Fruit fly (Drosophila melanogaster) whole organism, embryonic: ENCODE measurements around the gene Dpm3.
A peak's percentile ranks its signal among the peaks of the same experiment; 100 is the strongest.

ENCODE experiments used
- Ada2b ChIP-seq: fragments of 200-800 bp; sonication (Bioruptor generic); IDR thresholded peaks from 2 replicates; pipeline ENCODE4 v1.3.6; 2022; ENCODE audit warnings: missing biosample characterization, missing genetic modification characterization
- Blimp-1 ChIP-seq: fragments of 200-800 bp; sonication (Bioruptor generic); optimal IDR thresholded peaks from 3 replicates; lab custom pipeline; 2018; ENCODE audit warnings: missing biosample characterization, missing genetic modification characterization, mild to moderate bottlenecking, moderate library complexity, missing genetic modification reagents
- Bteb2 ChIP-seq: fragments of 200-800 bp; sonication (Bioruptor generic); optimal IDR thresholded peaks from 2 replicates; lab custom pipeline; 2016; ENCODE audit warnings: missing biosample characterization, missing genetic modification characterization
- C15 ChIP-seq: fragments of 200-800 bp; sonication (Bioruptor generic); IDR thresholded peaks from 3 replicates; pipeline ENCODE4 v1.3.6; 2022; ENCODE audit warnings: missing biosample characterization, missing genetic modification characterization
- CG10209 ChIP-seq: fragments of 200-800 bp; sonication (Bioruptor generic); optimal IDR thresholded peaks from 3 replicates; lab custom pipeline; 2017; ENCODE audit warnings: missing biosample characterization, mild to moderate bottlenecking, missing genetic modification characterization, missing genetic modification reagents
- CG10543 ChIP-seq: fragments of 200-800 bp; sonication (Bioruptor generic); optimal IDR thresholded peaks from 3 replicates; lab custom pipeline; 2017; ENCODE audit warnings: missing biosample characterization, mild to moderate bottlenecking, missing genetic modification characterization, moderate library complexity
- CG10979 ChIP-seq: fragments of 200-800 bp; sonication (Bioruptor generic); optimal IDR thresholded peaks from 2 replicates; lab custom pipeline; 2018; ENCODE audit warnings: missing biosample characterization, mild to moderate bottlenecking, missing genetic modification characterization, moderate library complexity
- CG11723 ChIP-seq: fragments of 200-800 bp; sonication (Bioruptor generic); optimal IDR thresholded peaks from 2 replicates; lab custom pipeline; 2017; ENCODE audit warnings: missing biosample characterization, mild to moderate bottlenecking, missing genetic modification characterization
- CG12104 ChIP-seq: fragments of 200-800 bp; sonication (Bioruptor generic); optimal IDR thresholded peaks from 3 replicates; lab custom pipeline; 2016; ENCODE audit warnings: missing biosample characterization, missing genetic modification characterization
- CG13624 ChIP-seq: fragments of 200-800 bp; sonication (Bioruptor generic); optimal IDR thresholded peaks from 2 replicates; lab custom pipeline; 2016; ENCODE audit warnings: missing biosample characterization, missing genetic modification characterization
- CG14710 ChIP-seq: fragments of 200-800 bp; sonication (Bioruptor generic); optimal IDR thresholded peaks from 3 replicates; lab custom pipeline; 2019; ENCODE audit warnings: missing biosample characterization, mild to moderate bottlenecking, missing genetic modification characterization, moderate library complexity
- CG16813 ChIP-seq: fragments of 200-800 bp; sonication (Bioruptor generic); IDR thresholded peaks from 3 replicates; pipeline ENCODE4 v1.3.6; 2022; ENCODE audit warnings: missing biosample characterization, missing genetic modification characterization; ENCODE audit not compliant: partially characterized antibody
- CG16815 ChIP-seq: fragments of 200-800 bp; sonication (Bioruptor generic); optimal IDR thresholded peaks from 3 replicates; lab custom pipeline; 2017; ENCODE audit warnings: missing biosample characterization, mild to moderate bottlenecking, missing genetic modification characterization
- CG17359 ChIP-seq: fragments of 200-800 bp; sonication (Bioruptor generic); optimal IDR thresholded peaks from 3 replicates; lab custom pipeline; 2018; ENCODE audit warnings: missing biosample characterization, mild to moderate bottlenecking, missing genetic modification characterization, moderate library complexity
- CG31388 ChIP-seq: fragments of 200-800 bp; sonication (Bioruptor generic); optimal IDR thresholded peaks from 2 replicates; lab custom pipeline; 2016; ENCODE audit warnings: missing biosample characterization, missing genetic modification characterization
- CG4328 ChIP-seq: fragments of 200-800 bp; sonication (Bioruptor generic); optimal IDR thresholded peaks from 3 replicates; lab custom pipeline; 2017; ENCODE audit warnings: missing biosample characterization, missing genetic modification reagents, missing genetic modification characterization
- CG4360 ChIP-seq: fragments of 200-800 bp; sonication (Bioruptor generic); IDR thresholded peaks from 2 replicates; pipeline ENCODE4 v1.3.6; 2022; ENCODE audit warnings: missing biosample characterization, missing genetic modification characterization
- CG6254 ChIP-seq: fragments of 200-800 bp; sonication (Bioruptor generic); optimal IDR thresholded peaks from 3 replicates; lab custom pipeline; 2017; ENCODE audit warnings: mild to moderate bottlenecking, missing biosample characterization, missing genetic modification reagents, missing genetic modification characterization
- CG6791 ChIP-seq: fragments of 200-800 bp; sonication (Bioruptor generic); IDR thresholded peaks from 3 replicates; pipeline ENCODE4 v1.3.6; 2022; ENCODE audit warnings: missing biosample characterization, missing genetic modification characterization; ENCODE audit not compliant: partially characterized antibody
- CG7372 ChIP-seq: fragments of 200-800 bp; sonication (Bioruptor generic); IDR thresholded peaks from 2 replicates; pipeline ENCODE4 v1.3.6; 2022; ENCODE audit warnings: missing biosample characterization, missing genetic modification characterization
- CG7839 ChIP-seq: fragments of 200-800 bp; sonication (Bioruptor generic); optimal IDR thresholded peaks from 3 replicates; lab custom pipeline; 2018; ENCODE audit warnings: missing biosample characterization, mild to moderate bottlenecking, missing genetic modification characterization, moderate library complexity
- CG8359 ChIP-seq: fragments of 200-800 bp; sonication (Bioruptor generic); optimal IDR thresholded peaks from 2 replicates; lab custom pipeline; 2017; ENCODE audit warnings: missing biosample characterization, mild to moderate bottlenecking, missing genetic modification characterization, borderline replicate concordance
- CG8478 ChIP-seq: fragments of >200 bp; optimal IDR thresholded peaks from 2 replicates; lab custom pipeline; 2018
- CG9817 ChIP-seq: fragments of 200-800 bp; sonication (Bioruptor generic); optimal IDR thresholded peaks from 2 replicates; lab custom pipeline; 2018; ENCODE audit warnings: missing biosample characterization, mild to moderate bottlenecking, missing genetic modification characterization, moderate library complexity
- CG9932 ChIP-seq: fragments of 200-800 bp; sonication (Bioruptor generic); IDR thresholded peaks from 2 replicates; pipeline ENCODE4 v1.3.6; 2022; ENCODE audit warnings: missing biosample characterization, missing genetic modification characterization
- D19A ChIP-seq: fragments of 200-800 bp; optimal IDR thresholded peaks from 3 replicates; lab custom pipeline; 2019; ENCODE audit warnings: missing biosample characterization, mild to moderate bottlenecking, missing genetic modification characterization, moderate library complexity
- Dip2 ChIP-seq: fragments of 200-800 bp; sonication (Bioruptor generic); IDR thresholded peaks from 2 replicates; pipeline ENCODE4 v1.3.6; 2022; ENCODE audit warnings: missing biosample characterization, missing genetic modification characterization
- Fer3 ChIP-seq: fragments of 200-800 bp; sonication (Bioruptor generic); optimal IDR thresholded peaks from 2 replicates; lab custom pipeline; 2018; ENCODE audit warnings: missing biosample characterization, mild to moderate bottlenecking, missing genetic modification characterization, moderate library complexity
- HmgZ ChIP-seq: fragments of 200-800 bp; sonication (Bioruptor generic); optimal IDR thresholded peaks from 2 replicates; lab custom pipeline; 2018; ENCODE audit warnings: missing biosample characterization, mild to moderate bottlenecking, missing genetic modification characterization
- Lim3 ChIP-seq: fragments of 200-800 bp; sonication (Bioruptor generic); IDR thresholded peaks from 2 replicates; pipeline ENCODE4 v1.3.6; 2022; ENCODE audit warnings: missing biosample characterization, missing genetic modification characterization
- Mad ChIP-seq: fragments of 200-800 bp; sonication (Bioruptor generic); optimal IDR thresholded peaks from 2 replicates; lab custom pipeline; 2016; ENCODE audit warnings: missing biosample characterization, missing genetic modification characterization
- Mes4 ChIP-seq: fragments of 200-800 bp; sonication (Bioruptor generic); optimal IDR thresholded peaks from 2 replicates; lab custom pipeline; 2016; ENCODE audit warnings: missing biosample characterization, missing genetic modification characterization
- Rfx ChIP-seq: fragments of 200-800 bp; sonication (Bioruptor generic); IDR thresholded peaks from 2 replicates; pipeline ENCODE4 v1.3.6; 2022; ENCODE audit warnings: missing biosample characterization, missing genetic modification characterization
- Tbp ChIP-seq: fragments of >200 bp; optimal IDR thresholded peaks from 2 replicates; lab custom pipeline; 2018; ENCODE audit warnings: missing biosample characterization, missing genetic modification characterization
- abd-A ChIP-seq: fragments of 200-800 bp; sonication (Bioruptor generic); optimal IDR thresholded peaks from 3 replicates; lab custom pipeline; 2019; ENCODE audit warnings: missing biosample characterization, mild to moderate bottlenecking, missing genetic modification characterization, moderate library complexity
- chinmo ChIP-seq: fragments of 200-800 bp; sonication (Bioruptor generic); IDR thresholded peaks from 4 replicates; pipeline ENCODE4 v1.3.6; 2022; ENCODE audit warnings: missing biosample characterization, missing genetic modification characterization; ENCODE audit not compliant: partially characterized antibody
- corto ChIP-seq: fragments of 200-800 bp; sonication (Bioruptor generic); optimal IDR thresholded peaks from 2 replicates; lab custom pipeline; 2016; ENCODE audit warnings: missing biosample characterization, mild to moderate bottlenecking, missing genetic modification characterization, moderate library complexity
- cwo ChIP-seq: fragments of 200-800 bp; sonication (Bioruptor generic); optimal IDR thresholded peaks from 3 replicates; lab custom pipeline; 2017; ENCODE audit warnings: missing biosample characterization, missing genetic modification characterization, mild to moderate bottlenecking, moderate library complexity, missing genetic modification reagents
- esg ChIP-seq: fragments of 200-800 bp; sonication (Bioruptor generic); conservative IDR thresholded peaks from 2 replicates; pipeline ENCODE4 v1.3.6; 2022; ENCODE audit warnings: missing biosample characterization, missing genetic modification characterization
- fu2 ChIP-seq: fragments of 200-800 bp; sonication (Bioruptor generic); optimal IDR thresholded peaks from 2 replicates; lab custom pipeline; 2016; ENCODE audit warnings: missing biosample characterization, missing genetic modification characterization
- gem ChIP-seq: fragments of 200-800 bp; sonication (Bioruptor generic); optimal IDR thresholded peaks from 2 replicates; lab custom pipeline; 2019; ENCODE audit warnings: missing biosample characterization, mild to moderate bottlenecking, missing genetic modification characterization, moderate library complexity
- jigr1 ChIP-seq: fragments of 200-800 bp; sonication (Bioruptor generic); IDR thresholded peaks from 3 replicates; pipeline ENCODE4 v1.3.6; 2022; ENCODE audit warnings: missing biosample characterization, missing genetic modification characterization
- p53 ChIP-seq: fragments of 200-800 bp; sonication (Bioruptor generic); optimal IDR thresholded peaks from 2 replicates; lab custom pipeline; 2016; ENCODE audit warnings: missing biosample characterization, missing genetic modification characterization
- psq ChIP-seq: fragments of 200-800 bp; sonication (Bioruptor generic); optimal IDR thresholded peaks from 2 replicates; lab custom pipeline; 2017; ENCODE audit warnings: missing biosample characterization, missing genetic modification characterization
- salm ChIP-seq: fragments of 200-800 bp; sonication (Bioruptor generic); optimal IDR thresholded peaks from 2 replicates; lab custom pipeline; 2018; ENCODE audit warnings: missing biosample characterization, mild to moderate bottlenecking, missing genetic modification characterization
- scrt ChIP-seq: fragments of 200-800 bp; sonication (Bioruptor generic); optimal IDR thresholded peaks from 2 replicates; lab custom pipeline; 2018; ENCODE audit warnings: missing biosample characterization, mild to moderate bottlenecking, missing genetic modification characterization, moderate library complexity
- so ChIP-seq: fragments of 200-800 bp; sonication (Bioruptor generic); IDR thresholded peaks from 3 replicates; pipeline ENCODE4 v1.3.6; 2022; ENCODE audit warnings: missing biosample characterization, missing genetic modification characterization
- ttk ChIP-seq: fragments of 200-800 bp; sonication (Bioruptor generic); IDR thresholded peaks from 2 replicates; pipeline ENCODE4 v2.1.2; 2022; ENCODE audit warnings: missing biosample characterization, missing genetic modification characterization
- unpg ChIP-seq: fragments of 200-800 bp; sonication (Bioruptor generic); optimal IDR thresholded peaks from 3 replicates; lab custom pipeline; 2018; ENCODE audit warnings: missing biosample characterization, mild to moderate bottlenecking, missing genetic modification characterization, moderate library complexity
- zen ChIP-seq: fragments of 200-800 bp; sonication (Bioruptor generic); optimal IDR thresholded peaks from 3 replicates; lab custom pipeline; 2018; ENCODE audit warnings: missing biosample characterization, mild to moderate bottlenecking, missing genetic modification characterization, moderate library complexity
- zen2 ChIP-seq: fragments of 200-800 bp; sonication (Bioruptor generic); IDR thresholded peaks from 3 replicates; pipeline ENCODE4 v1.3.6; 2022; ENCODE audit warnings: missing biosample characterization, missing genetic modification characterization; ENCODE audit not compliant: partially characterized antibody

Gene Dpm3

DNA sequence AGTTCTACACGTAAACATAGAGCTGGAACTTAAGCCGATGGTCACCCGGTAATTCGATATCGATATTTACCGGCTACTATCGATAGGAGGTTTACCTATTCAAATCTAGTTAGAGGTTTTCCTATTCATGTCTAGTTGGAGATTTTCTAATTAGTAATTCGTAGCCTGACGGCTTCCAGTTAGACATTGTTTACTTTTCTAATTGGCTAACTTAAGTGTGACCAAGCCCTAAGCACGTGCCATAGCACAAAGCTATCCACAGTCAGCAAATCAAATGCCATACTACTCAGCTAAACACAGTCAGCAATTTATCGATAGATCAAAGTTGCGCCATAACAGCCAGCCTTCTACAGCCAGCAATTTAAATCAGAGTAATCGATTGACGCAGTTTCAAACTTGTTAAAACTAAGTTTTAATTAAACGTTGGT, at the start of gene Dpm3 (continued):
- no peak for TF ChIP-seq Ada2b (GFP tag; lab: Robert Waterston, UW)
- peak; percentile 89 for TF ChIP-seq CG16813
- TF ChIP-seq CG12104, result no peak
- TF ChIP-seq so (GFP tag; lab: Robert Waterston, UW), result 0 out of 3 replicates have a peak, but pooled peaks have one; percentile 22
- peak; percentile 68 for TF ChIP-seq CG9932 (GFP tag; lab: Robert Waterston, UW)
- no peak for TF ChIP-seq CG4360
- no peak for TF ChIP-seq CG10543
- peak; percentile 68 for TF ChIP-seq zen
- TF ChIP-seq Bteb2 (GFP tag; lab: Kevin White, UChicago), result no peak
- TF ChIP-seq abd-A (tag; lab: Kevin White, UChicago), result peak; percentile 74
- TF ChIP-seq CG8478 (lab: Kevin White, UChicago), result no peak
- peak; percentile 72 for TF ChIP-seq CG14710
- peak; percentile 15 for TF ChIP-seq CG10979 (tag; lab: Kevin White, UChicago)
- no peak for TF ChIP-seq jigr1 (GFP tag; lab: Robert Waterston, UW)
- peak; percentile 77 for TF ChIP-seq HmgZ (tag; lab: Kevin White, UChicago)
- no peak for TF ChIP-seq salm (tag; lab: Kevin White, UChicago)
- TF ChIP-seq zen2 (GFP tag; lab: Robert Waterston, UW), result peak; percentile 84
- TF ChIP-seq Blimp-1 (GFP tag; lab: Kevin White, UChicago), result peak; percentile 18
- TF ChIP-seq CG7372 (GFP tag; lab: Robert Waterston, UW), result no peak; the same call in 1 of the 2 replicates
- no peak for TF ChIP-seq D19A (tag; lab: Kevin White, UChicago)
- no peak for TF ChIP-seq scrt (GFP tag; lab: Kevin White, UChicago)
- TF ChIP-seq CG6254, result no peak
- TF ChIP-seq unpg (GFP tag; lab: Kevin White, UChicago), result no peak
- TF ChIP-seq CG17359 (tag; lab: Kevin White, UChicago), result no peak
- TF ChIP-seq CG7839 (tag; lab: Kevin White, UChicago), result peak; percentile 5
- TF ChIP-seq CG16815 (GFP tag; lab: Kevin White, UChicago), result no peak
- no peak for TF ChIP-seq esg (GFP tag; lab: Robert Waterston, UW)
- no peak for TF ChIP-seq Dip2 (GFP tag; lab: Robert Waterston, UW)
- TF ChIP-seq Mes4, result no peak
- peak; percentile 88 for TF ChIP-seq CG6791
- peak; percentile 10 for TF ChIP-seq fu2 (GFP tag; lab: Kevin White, UChicago)
- no peak for TF ChIP-seq C15 (GFP tag; lab: Robert Waterston, UW)
- peak; percentile 37 for TF ChIP-seq gem (tag; lab: Kevin White, UChicago)
- TF ChIP-seq CG9817 (tag; lab: Kevin White, UChicago), result peak; percentile 40
- peak; percentile 46 for TF ChIP-seq p53 (GFP tag; lab: Kevin White, UChicago)
- TF ChIP-seq CG31388, result no peak
- no peak for TF ChIP-seq CG10209 (GFP tag; lab: Kevin White, UChicago)
- TF ChIP-seq psq (GFP tag; lab: Kevin White, UChicago), result no peak
- no peak for TF ChIP-seq CG11723 (GFP tag; lab: Kevin White, UChicago)
- TF ChIP-seq corto, result no peak
- TF ChIP-seq Tbp (GFP tag; lab: Kevin White, UChicago), result no peak
- peak; percentile 49 for TF ChIP-seq Rfx (GFP tag; lab: Robert Waterston, UW)
- no peak for TF ChIP-seq Lim3 (GFP tag; lab: Robert Waterston, UW)
- TF ChIP-seq chinmo (GFP tag; lab: Robert Waterston, UW), result 0 out of 4 replicates have a peak, but pooled peaks have one; percentile 76
- TF ChIP-seq CG4328 (GFP tag; lab: Kevin White, UChicago), result no peak
- TF ChIP-seq ttk (GFP tag; lab: Robert Waterston, UW), result no peak
- TF ChIP-seq Mad (GFP tag; lab: Kevin White, UChicago), result peak; percentile 70
- no peak for TF ChIP-seq Fer3 (tag; lab: Kevin White, UChicago)
- no peak for TF ChIP-seq cwo
- TF ChIP-seq CG8359 (GFP tag; lab: Kevin White, UChicago), result no peak
- peak; percentile 18 for TF ChIP-seq CG13624
